ENCODE assay signal across 1 worm cellular context in the genomic region with DNA sequence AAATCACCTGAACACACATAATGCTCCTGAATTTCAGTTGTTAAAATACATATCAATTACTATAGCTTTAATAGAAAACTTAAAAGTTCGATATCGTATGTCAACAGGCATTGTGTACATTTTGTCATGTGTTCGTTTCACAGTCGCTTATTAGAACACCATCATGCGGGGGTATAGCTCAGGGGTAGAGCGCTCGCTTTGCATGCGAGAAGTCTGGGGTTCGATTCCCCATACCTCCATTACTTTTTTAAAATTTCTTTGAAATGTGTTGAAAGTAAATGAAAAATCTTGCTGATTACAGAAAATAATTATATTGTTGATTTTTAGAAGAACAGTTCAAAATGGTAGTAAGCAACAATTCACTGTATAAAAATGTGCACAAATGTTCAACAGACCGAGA.
A peak's percentile ranks its signal among the peaks of the same experiment; 100 is the strongest.
TF ChIP-seq lines count a peak whose summit lies in the region.

No protein-coding gene starts in this region.

TF ChIP-seq in whole organism, L4 larva, 104 proteins besides CTCF, POLR2A, EP300 and RAD21 (continued from another document):
- TF ChIP-seq dpl-1 (GFP tag; optimal IDR thresholded peaks at IDR 0.05; lab: Kevin White, UChicago) (peak; percentile 35), lin-1 (GFP tag; IDR thresholded peaks at IDR 0.05; lab: Robert Waterston, UW) (peak; percentile 63; the same call in 1 of the 2 replicates), mes-2 (tag; optimal IDR thresholded peaks at IDR 0.05; lab: Kevin White, UChicago; ENCODE audit: poor library complexity, severe bottlenecking) (peak; percentile 73), egl-43 (GFP tag; IDR thresholded peaks at IDR 0.05; lab: Robert Waterston, UW) (peak; percentile 93), dmd-8 (GFP tag; IDR thresholded peaks at IDR 0.05; lab: Robert Waterston, UW) (peak; percentile 85), gei-8 (GFP tag; optimal IDR thresholded peaks at IDR 0.05; lab: Kevin White, UChicago) (no peak), attf-4 (tag; optimal IDR thresholded peaks at IDR 0.05; lab: Kevin White, UChicago) (peak; percentile 17), set-16 (GFP tag; IDR thresholded peaks at IDR 0.05; lab: Robert Waterston, UW) (no peak), unc-62 (GFP tag; optimal IDR thresholded peaks at IDR 0.05 in 1 of 2; lab: Kevin White, UChicago) (no peak), unc-62 (tag; optimal IDR thresholded peaks at IDR 0.05; lab: Kevin White, UChicago) (no peak), Y5F2A.4 (GFP tag; optimal IDR thresholded peaks at IDR 0.05; lab: Kevin White, UChicago) (peak; percentile 75)
